Worm (Caenorhabditis elegans): ENCODE data around the gene nac-2.

Gene nac-2

ce11 chrIII:9051119-9051597 is 8.1 kb upstream of the nac-2 start (continued):
- TF ChIP-seq sdz-12 (GFP tag; optimal IDR thresholded peaks at IDR 0.05) = peak; percentile 86
- TF ChIP-seq lsy-2 (tag; optimal IDR thresholded peaks at IDR 0.05) = peak in 1 of 2 experiments; percentile 91
- TF ChIP-seq mes-2 (tag; optimal IDR thresholded peaks at IDR 0.05; ENCODE audit: poor library complexity, severe bottlenecking) = peak; percentile 63
- TF ChIP-seq pha-4 (GFP tag; IDR thresholded peaks at IDR 0.05) = peak; percentile 81
- peak; percentile 82 for TF ChIP-seq pha-4 (tag; optimal IDR thresholded peaks at IDR 0.05)
- TF ChIP-seq F44E2.7 (GFP tag; IDR thresholded peaks at IDR 0.05) = 0 out of 2 replicates have a peak, but pooled peaks have one; percentile 14
- TF ChIP-seq skn-1 (tag; optimal IDR thresholded peaks at IDR 0.05) = no peak
- TF ChIP-seq fos-1 (tag; optimal IDR thresholded peaks at IDR 0.05) = no peak
- TF ChIP-seq spr-1 (tag; optimal IDR thresholded peaks at IDR 0.05) = peak; percentile 27
- peak; percentile 58 for TF ChIP-seq nhr-111 (GFP tag; optimal IDR thresholded peaks at IDR 0.05)
- TF ChIP-seq nhr-6 (tag; optimal IDR thresholded peaks at IDR 0.05) = peak; percentile 80
- TF ChIP-seq attf-4 (tag; optimal IDR thresholded peaks at IDR 0.05) = peak; percentile 2
- peak; percentile 82 for TF ChIP-seq lin-1 (GFP tag; IDR thresholded peaks at IDR 0.05)
- no peak for TF ChIP-seq F26F4.8 (GFP tag; conservative IDR thresholded peaks at IDR 0.05)
- TF ChIP-seq Y75B8A.6 (GFP tag; IDR thresholded peaks at IDR 0.05) = peak; percentile 85
- TF ChIP-seq dmd-6 (GFP tag; IDR thresholded peaks at IDR 0.05) = peak; percentile 63
- no peak for TF ChIP-seq ces-1 (GFP tag; optimal IDR thresholded peaks at IDR 0.05)
- 0 out of 2 replicates have a peak, but pooled peaks have one; percentile 70 for TF ChIP-seq saeg-2 (GFP tag; IDR thresholded peaks at IDR 0.05)
- TF ChIP-seq dpl-1 (GFP tag; optimal IDR thresholded peaks at IDR 0.05) = peak; percentile 51
- peak; percentile 66; the same call in 1 of the 2 replicates for TF ChIP-seq lim-7 (GFP tag; IDR thresholded peaks at IDR 0.05)
- TF ChIP-seq spr-3 (GFP tag; optimal IDR thresholded peaks at IDR 0.05) = peak; percentile 5
- TF ChIP-seq dmd-9 (GFP tag; IDR thresholded peaks at IDR 0.05) = no peak
- TF ChIP-seq daf-19 (GFP tag; conservative IDR thresholded peaks at IDR 0.05) = peak; percentile 31; the same call in 1 of the 2 replicates
- peak; percentile 36 for TF ChIP-seq gei-8 (GFP tag; optimal IDR thresholded peaks at IDR 0.05)
- TF ChIP-seq lin-39 (tag; optimal IDR thresholded peaks at IDR 0.05) = no peak
- TF ChIP-seq vab-7 (GFP tag; IDR thresholded peaks at IDR 0.05) = peak; percentile 59; the same call in 1 of the 2 replicates
- peak; percentile 18 for TF ChIP-seq nhr-102 (tag; optimal IDR thresholded peaks at IDR 0.05)
- peak; percentile 89 for TF ChIP-seq T26A8.4 (GFP tag; IDR thresholded peaks at IDR 0.05)
- TF ChIP-seq arid-1 (GFP tag; conservative IDR thresholded peaks at IDR 0.05) = 0 out of 2 replicates have a peak, but pooled peaks have one; percentile 57
- peak; percentile 76 for TF ChIP-seq ctbp-1 (GFP tag; IDR thresholded peaks at IDR 0.05)
- peak; percentile 90 for TF ChIP-seq ama-1 (optimal IDR thresholded peaks at IDR 0.05)
- TF ChIP-seq nhr-28 (tag; optimal IDR thresholded peaks at IDR 0.05) = peak; percentile 74
- TF ChIP-seq egl-27 (tag; optimal IDR thresholded peaks at IDR 0.05) = no peak
- TF ChIP-seq set-16 (GFP tag; IDR thresholded peaks at IDR 0.05) = no peak
- no peak for TF ChIP-seq nhr-11 (tag; optimal IDR thresholded peaks at IDR 0.05)
- peak; percentile 62 for TF ChIP-seq madf-9 (GFP tag; conservative IDR thresholded peaks at IDR 0.05)
- peak; percentile 68 for TF ChIP-seq lin-38 (GFP tag; IDR thresholded peaks at IDR 0.05)
- TF ChIP-seq F10B5.3 (tag; optimal IDR thresholded peaks at IDR 0.05) = no peak
- peak; percentile 19 for TF ChIP-seq pqm-1 (tag; optimal IDR thresholded peaks at IDR 0.05)

DNA sequence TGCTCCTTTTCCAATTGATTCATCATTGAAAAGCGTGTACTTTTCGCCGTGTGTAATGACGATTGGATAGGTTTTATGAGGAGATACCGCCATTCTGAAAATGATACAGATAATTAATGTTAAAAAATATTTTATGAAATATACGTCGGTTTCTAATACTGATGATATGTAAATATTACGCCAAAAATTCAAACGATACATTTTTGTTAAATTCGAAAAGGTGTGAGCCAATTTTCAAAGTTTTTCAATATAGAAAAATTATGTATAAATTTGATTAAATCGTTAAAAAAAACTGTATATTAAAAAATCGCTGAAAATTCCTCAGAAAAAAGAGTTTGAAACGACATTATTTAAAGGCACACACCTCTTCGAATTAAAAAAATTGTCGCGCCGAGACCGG is 7.5 kb upstream of the nac-2 start, which contains the start of gene ikke-1:
ikke-1 (minus strand) TSS at position 101 of the 400 bp plus-strand sequence.
- TF ChIP-seq vab-7 (GFP tag; IDR thresholded peaks at IDR 0.05) (no peak), spr-1 (tag; optimal IDR thresholded peaks at IDR 0.05) (no peak), set-16 (GFP tag; IDR thresholded peaks at IDR 0.05) (no peak), snpc-1.2 (GFP tag; IDR thresholded peaks at IDR 0.05) (no peak), spr-3 (GFP tag; optimal IDR thresholded peaks at IDR 0.05) (no peak), madf-9 (GFP tag; conservative IDR thresholded peaks at IDR 0.05) (no peak), cey-2 (tag; optimal IDR thresholded peaks at IDR 0.05; ENCODE audit: borderline replicate concordance, insufficient read depth) (no peak), lin-15B (tag; optimal IDR thresholded peaks at IDR 0.05) (no peak), jun-1 (tag; optimal IDR thresholded peaks at IDR 0.05) (no peak), Y5F2A.4 (GFP tag; optimal IDR thresholded peaks at IDR 0.05) (no peak), daf-16 (GFP tag; optimal IDR thresholded peaks at IDR 0.05) (no peak), daf-16 (tag; optimal IDR thresholded peaks at IDR 0.05) (no peak), nhr-76 (tag; optimal IDR thresholded peaks at IDR 0.05) (no peak), daf-19 (GFP tag; conservative IDR thresholded peaks at IDR 0.05) (no peak), lin-38 (GFP tag; IDR thresholded peaks at IDR 0.05) (no peak; the same call in 1 of the 2 replicates), hlh-11 (tag; optimal IDR thresholded peaks at IDR 0.05) (no peak), ceh-82 (tag; optimal IDR thresholded peaks at IDR 0.05) (no peak), ztf-11 (tag; optimal IDR thresholded peaks at IDR 0.05) (no peak)
